Fruit fly (Drosophila melanogaster): ENCODE results near the gene DppIII.

DNA sequence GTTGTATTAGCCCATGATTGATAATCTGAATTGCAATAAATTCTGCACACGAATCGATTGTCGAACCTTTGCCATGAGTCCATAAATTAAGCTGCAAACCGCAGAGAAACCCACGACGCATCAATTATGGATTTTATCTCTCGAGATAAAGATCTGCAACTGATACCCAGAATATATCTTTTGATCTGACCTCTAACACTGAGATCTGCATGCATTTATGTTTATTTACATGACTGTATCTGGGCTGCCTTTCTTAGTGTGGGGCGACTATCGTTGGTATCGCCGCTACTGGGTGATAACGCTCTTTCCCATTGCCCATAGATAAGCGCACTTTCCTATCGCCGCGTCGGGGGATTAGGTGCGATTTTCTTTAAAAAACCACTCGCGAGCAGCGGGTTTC, 27.0 kb upstream of the DppIII start, which contains the start of gene Ctr1B:
- TF ChIP-seq Hr83 (GFP tag; optimal IDR thresholded peaks at IDR 0.05; ENCODE audit: poor library complexity, severe bottlenecking): no peak
- TF ChIP-seq sv (GFP tag; optimal IDR thresholded peaks at IDR 0.05): no peak
- TF ChIP-seq woc (GFP tag; optimal IDR thresholded peaks at IDR 0.05): no peak
- TF ChIP-seq br (GFP tag; optimal IDR thresholded peaks at IDR 0.05): no peak
- no peak for TF ChIP-seq Myc (optimal IDR thresholded peaks at IDR 0.05)
- TF ChIP-seq CG9705 (GFP tag; optimal IDR thresholded peaks at IDR 0.05): no peak
- no peak for TF ChIP-seq h (GFP tag; optimal IDR thresholded peaks at IDR 0.05)
- no peak for TF ChIP-seq usp (GFP tag; optimal IDR thresholded peaks at IDR 0.05)
- TF ChIP-seq CrebA (GFP tag; optimal IDR thresholded peaks at IDR 0.05; ENCODE audit: borderline replicate concordance): no peak
- no peak for TF ChIP-seq Mio (GFP tag; optimal IDR thresholded peaks at IDR 0.05)
- TF ChIP-seq fru (GFP tag; optimal IDR thresholded peaks at IDR 0.05): no peak

All from whole organism, wandering third instar larva.